Worm (Caenorhabditis elegans): ENCODE data around the gene nas-6.

ce11 chrIV:17474047-17474446 lies 16.5 kb downstream of the nas-6 start:
- TF ChIP-seq ama-1 (optimal IDR thresholded peaks at IDR 0.05): no peak
- TF ChIP-seq nhr-11 (tag; optimal IDR thresholded peaks at IDR 0.05): no peak
- TF ChIP-seq pqm-1 (tag; optimal IDR thresholded peaks at IDR 0.05): no peak
- no peak for TF ChIP-seq ceh-9 (tag; optimal IDR thresholded peaks at IDR 0.05)
- no peak for TF ChIP-seq nhr-28 (tag; optimal IDR thresholded peaks at IDR 0.05)
- no peak for TF ChIP-seq hmg-11 (tag; optimal IDR thresholded peaks at IDR 0.05)
- TF ChIP-seq elt-1 (tag; optimal IDR thresholded peaks at IDR 0.05): no peak
- TF ChIP-seq R02D3.7 (tag; optimal IDR thresholded peaks at IDR 0.05): no peak
- TF ChIP-seq ceh-28 (tag; optimal IDR thresholded peaks at IDR 0.05): no peak
- peak; percentile 22 for TF ChIP-seq nhr-23 (tag; optimal IDR thresholded peaks at IDR 0.05)
- TF ChIP-seq nhr-76 (tag; optimal IDR thresholded peaks at IDR 0.05): no peak
- no peak for TF ChIP-seq ceh-82 (tag; optimal IDR thresholded peaks at IDR 0.05)
- no peak for TF ChIP-seq unc-39 (tag; optimal IDR thresholded peaks at IDR 0.05)
- no peak for TF ChIP-seq tbx-2 (tag; optimal IDR thresholded peaks at IDR 0.05)
